Worm (Caenorhabditis elegans): ENCODE data around the gene lis-1.

- TF ChIP-seq cebp-2 (GFP tag; IDR thresholded peaks at IDR 0.05) (no peak), madf-3 (GFP tag; IDR thresholded peaks at IDR 0.05) (no peak)
Observed at ce11 chrIII:13324739-13325138, 51.8 kb downstream of the lis-1 start, which contains the start of gene F53A2.1.
